Fruit fly (Drosophila melanogaster): ENCODE results near the gene CG6023.

- TF ChIP-seq Blimp-1 (GFP tag; optimal IDR thresholded peaks at IDR 0.05) = peak; percentile 30
- TF ChIP-seq svp (GFP tag) = peak; percentile 73
- peak; percentile 31 for TF ChIP-seq lz (GFP tag; optimal IDR thresholded peaks at IDR 0.05)
- peak; percentile 6 for TF ChIP-seq CG16779 (tag; optimal IDR thresholded peaks at IDR 0.05)
- peak; percentile 46 for TF ChIP-seq pdm3 (GFP tag; optimal IDR thresholded peaks at IDR 0.05)
- peak; percentile 46 for TF ChIP-seq CG6276 (GFP tag; optimal IDR thresholded peaks at IDR 0.05)
- no peak for TF ChIP-seq CG6163 (GFP tag; IDR thresholded peaks at IDR 0.05)
- TF ChIP-seq Hr4 (GFP tag; optimal IDR thresholded peaks at IDR 0.05) = peak; percentile 29
- TF ChIP-seq cyc (GFP tag; optimal IDR thresholded peaks at IDR 0.05) = peak; percentile 54
- TF ChIP-seq CG10669 (GFP tag; optimal IDR thresholded peaks at IDR 0.05) = peak; percentile 70
- TF ChIP-seq Eip75B (GFP tag; optimal IDR thresholded peaks at IDR 0.05) = peak; percentile 13
These were observed 48.6 kb downstream of the CG6023 start for dm6 chrX:18272422-18272821.

Measured in whole organism, prepupa.